Fruit fly (Drosophila melanogaster) whole organism, prepupa: ENCODE data around the gene CG18294.
A peak's percentile ranks its signal among the peaks of the same experiment; 100 is the strongest.

Experiments used
- Blimp-1 ChIP-seq: fragments of 200-800 bp; sonication (Bioruptor generic); optimal IDR thresholded peaks from 3 replicates; lab custom pipeline; 2017; ENCODE audit warnings: missing biosample characterization, missing genetic modification characterization, mild to moderate bottlenecking, moderate library complexity, missing genetic modification reagents
- CG10631 ChIP-seq: fragments of 200-800 bp; sonication (Bioruptor generic); optimal IDR thresholded peaks from 2 replicates; lab custom pipeline; 2016; ENCODE audit warnings: missing biosample characterization, missing genetic modification characterization
- CG10669 ChIP-seq: fragments of 200-800 bp; sonication (Bioruptor generic); optimal IDR thresholded peaks from 3 replicates; lab custom pipeline; 2018; ENCODE audit warnings: missing biosample characterization, mild to moderate bottlenecking, missing genetic modification characterization, moderate library complexity
- CG11294 ChIP-seq: fragments of 200-800 bp; sonication (Bioruptor generic); IDR thresholded peaks from 2 replicates; pipeline ENCODE4 v1.3.6; 2022; ENCODE audit warnings: missing biosample characterization, missing genetic modification characterization
- CG11762 ChIP-seq: fragments of 200-800 bp; sonication (Bioruptor generic); optimal IDR thresholded peaks from 3 replicates; lab custom pipeline; 2016; ENCODE audit warnings: missing biosample characterization, missing genetic modification characterization; ENCODE audit not compliant: insufficient read depth
- CG11902 ChIP-seq: fragments of 200-800 bp; sonication (Bioruptor generic); optimal IDR thresholded peaks from 3 replicates; lab custom pipeline; 2016; ENCODE audit warnings: missing biosample characterization, missing genetic modification characterization
- CG16779 ChIP-seq: fragments of 200-800 bp; sonication (Bioruptor generic); optimal IDR thresholded peaks from 3 replicates; lab custom pipeline; 2017; ENCODE audit warnings: missing biosample characterization, mild to moderate bottlenecking, missing genetic modification characterization
- CG3032 ChIP-seq: fragments of 200-800 bp; optimal IDR thresholded peaks from 2 replicates; lab custom pipeline; 2019; ENCODE audit warnings: missing biosample characterization, mild to moderate bottlenecking, missing genetic modification characterization, moderate library complexity
- CG31627 ChIP-seq: fragments of 200-800 bp; sonication (Bioruptor generic); optimal IDR thresholded peaks from 3 replicates; lab custom pipeline; 2016; ENCODE audit warnings: missing biosample characterization, missing genetic modification characterization
- CG34406 ChIP-seq: fragments of 200-800 bp; sonication (Bioruptor generic); optimal IDR thresholded peaks from 3 replicates; lab custom pipeline; 2016; ENCODE audit warnings: missing biosample characterization, missing genetic modification characterization
- CG4318 ChIP-seq: fragments of 200-800 bp; sonication (Bioruptor generic); optimal IDR thresholded peaks from 3 replicates; lab custom pipeline; 2017; ENCODE audit warnings: missing biosample characterization, mild to moderate bottlenecking, missing genetic modification characterization
- CG6163 ChIP-seq: fragments of 200-800 bp; sonication (Bioruptor generic); IDR thresholded peaks from 3 replicates; pipeline ENCODE4 v1.3.6; 2022; ENCODE audit warnings: missing biosample characterization, missing genetic modification characterization
- CG6808 ChIP-seq: fragments of 200-800 bp; sonication (Bioruptor generic); optimal IDR thresholded peaks from 3 replicates; lab custom pipeline; 2017; ENCODE audit warnings: missing biosample characterization, missing genetic modification characterization, mild to moderate bottlenecking, moderate library complexity, missing genetic modification reagents
- CG6854 ChIP-seq: fragments of 200-800 bp; sonication (Bioruptor generic); optimal IDR thresholded peaks from 2 replicates; lab custom pipeline; 2017; ENCODE audit warnings: missing biosample characterization, mild to moderate bottlenecking, missing genetic modification characterization
- CG8119 ChIP-seq: fragments of 200-800 bp; sonication (Bioruptor generic); IDR thresholded peaks from 3 replicates; pipeline ENCODE4 v1.3.6; 2022; ENCODE audit warnings: missing biosample characterization, missing genetic modification characterization
- CG8319 ChIP-seq: fragments of 200-800 bp; sonication (Bioruptor generic); optimal IDR thresholded peaks from 3 replicates; lab custom pipeline; 2016; ENCODE audit warnings: missing biosample characterization, missing genetic modification characterization
- Eip75B ChIP-seq: fragments of 200-800 bp; sonication (Bioruptor generic); optimal IDR thresholded peaks from 3 replicates; lab custom pipeline; 2016; ENCODE audit warnings: missing biosample characterization, missing genetic modification characterization
- Eip78C ChIP-seq: fragments of 200-800 bp; sonication (Bioruptor generic); peaks from one replicate; lab custom pipeline; 2016; ENCODE audit warnings: missing biosample characterization, missing genetic modification characterization
- Eip93F ChIP-seq: fragments of 200-800 bp; sonication (Bioruptor generic); optimal IDR thresholded peaks from 2 replicates; lab custom pipeline; 2016; ENCODE audit warnings: missing biosample characterization, mild to moderate bottlenecking, missing genetic modification characterization
- Ets21C ChIP-seq: fragments of 200-800 bp; sonication (Bioruptor generic); optimal IDR thresholded peaks from 3 replicates; lab custom pipeline; 2016; ENCODE audit warnings: missing biosample characterization, missing genetic modification characterization
- Ets96B ChIP-seq: fragments of 200-800 bp; optimal IDR thresholded peaks from 2 replicates; lab custom pipeline; 2019; ENCODE audit warnings: missing biosample characterization, mild to moderate bottlenecking, missing genetic modification characterization, moderate library complexity
- Gug ChIP-seq: fragments of 200-800 bp; sonication (Bioruptor generic); IDR thresholded peaks from 2 replicates; pipeline ENCODE4 v1.3.6; 2022; ENCODE audit warnings: missing biosample characterization, missing genetic modification characterization
- Hr38 ChIP-seq: sonication (Bioruptor generic); optimal IDR thresholded peaks from 2 replicates; lab custom pipeline; 2016; ENCODE audit warnings: missing biosample characterization, missing genetic modification characterization
- Hr4 ChIP-seq: fragments of 200-800 bp; sonication (Bioruptor generic); optimal IDR thresholded peaks from 3 replicates; lab custom pipeline; 2016; ENCODE audit warnings: missing biosample characterization, missing genetic modification characterization
- Lpt ChIP-seq: fragments of 200-800 bp; sonication (Bioruptor generic); optimal IDR thresholded peaks from 3 replicates; lab custom pipeline; 2016; ENCODE audit warnings: missing biosample characterization, missing genetic modification characterization
- Met ChIP-seq: fragments of 200-800 bp; sonication (Bioruptor generic); optimal IDR thresholded peaks from 3 replicates; lab custom pipeline; 2016; ENCODE audit warnings: missing biosample characterization, missing genetic modification characterization
- OdsH ChIP-seq: fragments of 200-800 bp; sonication (Bioruptor generic); optimal IDR thresholded peaks from 3 replicates; lab custom pipeline; 2016; ENCODE audit warnings: missing biosample characterization, missing genetic modification characterization
- Smox ChIP-seq: fragments of 200-800 bp; sonication (Bioruptor generic); optimal IDR thresholded peaks from 3 replicates; lab custom pipeline; 2016; ENCODE audit warnings: missing biosample characterization, missing genetic modification characterization
- Sox102F ChIP-seq: fragments of 200-800 bp; sonication (Bioruptor generic); optimal IDR thresholded peaks from 2 replicates; lab custom pipeline; 2016; ENCODE audit warnings: missing biosample characterization, mild to moderate bottlenecking, missing genetic modification characterization
- Sox14 ChIP-seq: fragments of 200-800 bp; sonication (Bioruptor generic); optimal IDR thresholded peaks from 3 replicates; lab custom pipeline; 2016; ENCODE audit warnings: missing biosample characterization, missing genetic modification characterization
- Sox15 ChIP-seq: fragments of 200-800 bp; sonication (Bioruptor generic); optimal IDR thresholded peaks from 3 replicates; lab custom pipeline; 2016; ENCODE audit warnings: missing biosample characterization, missing genetic modification characterization
- achi ChIP-seq: fragments of 200-800 bp; sonication (Bioruptor generic); optimal IDR thresholded peaks from 3 replicates; lab custom pipeline; 2016; ENCODE audit warnings: missing biosample characterization, missing genetic modification characterization
- dac ChIP-seq: fragments of 200-800 bp; sonication (Bioruptor generic); optimal IDR thresholded peaks from 2 replicates; lab custom pipeline; 2017; ENCODE audit warnings: missing biosample characterization, mild to moderate bottlenecking, missing genetic modification characterization
- dsx ChIP-seq: fragments of 200-800 bp; optimal IDR thresholded peaks from 3 replicates; lab custom pipeline; 2019; ENCODE audit warnings: missing biosample characterization, mild to moderate bottlenecking, missing genetic modification characterization, moderate library complexity; ENCODE audit not compliant: poor library complexity, severe bottlenecking
- fd85E ChIP-seq: fragments of 200-800 bp; sonication (Bioruptor generic); optimal IDR thresholded peaks from 3 replicates; lab custom pipeline; 2016; ENCODE audit warnings: missing biosample characterization, missing genetic modification characterization
- fkh ChIP-seq: fragments of 200-800 bp; sonication (Bioruptor generic); optimal IDR thresholded peaks from 3 replicates; lab custom pipeline; 2017; ENCODE audit warnings: missing biosample characterization, mild to moderate bottlenecking, missing genetic modification characterization, moderate library complexity
- net ChIP-seq: fragments of 200-800 bp; sonication (Bioruptor generic); optimal IDR thresholded peaks from 3 replicates; lab custom pipeline; 2016; ENCODE audit warnings: missing biosample characterization, missing genetic modification characterization
- pdm3 ChIP-seq: fragments of 200-800 bp; sonication (Bioruptor generic); optimal IDR thresholded peaks from 3 replicates; lab custom pipeline; 2016; ENCODE audit warnings: missing biosample characterization, missing genetic modification characterization
- spab ChIP-seq: fragments of 200-800 bp; sonication (Bioruptor generic); optimal IDR thresholded peaks from 2 replicates; lab custom pipeline; 2017; ENCODE audit warnings: missing biosample characterization, mild to moderate bottlenecking, missing genetic modification characterization, missing genetic modification reagents
- svp ChIP-seq: fragments of 200-800 bp; sonication (Bioruptor generic); peaks from one replicate; lab custom pipeline; 2016; ENCODE audit warnings: missing biosample characterization, missing genetic modification characterization
- topi ChIP-seq: fragments of 200-800 bp; sonication (Bioruptor generic); optimal IDR thresholded peaks from 3 replicates; lab custom pipeline; 2016; ENCODE audit warnings: missing biosample characterization, missing genetic modification characterization
- vri ChIP-seq: fragments of 200-800 bp; sonication (Bioruptor generic); optimal IDR thresholded peaks from 3 replicates; lab custom pipeline; 2016; ENCODE audit warnings: missing biosample characterization, mild to moderate bottlenecking, missing genetic modification characterization

CG18294 gene

dm6 chr3L:19516547-19516946, 41.2 kb upstream of the CG18294 start (continued):
- no peak for TF ChIP-seq Blimp-1 (GFP tag; lab: Kevin White, UChicago)
- TF ChIP-seq Ets96B (tag; lab: Kevin White, UChicago), result no peak
- no peak for TF ChIP-seq Sox14 (GFP tag; lab: Kevin White, UChicago)
- no peak for TF ChIP-seq Hr38
- TF ChIP-seq CG10669, result peak; percentile 34
- no peak for TF ChIP-seq fkh
- peak; percentile 27 for TF ChIP-seq Ets21C (GFP tag; lab: Kevin White, UChicago)
- peak; percentile 36 for TF ChIP-seq Met (GFP tag; lab: Kevin White, UChicago)
- no peak for TF ChIP-seq CG6854 (GFP tag; lab: Kevin White, UChicago)
- peak; percentile 60 for TF ChIP-seq pdm3
- peak; percentile 33 for TF ChIP-seq CG34406 (GFP tag; lab: Kevin White, UChicago)
- TF ChIP-seq CG6163 (GFP tag; lab: Robert Waterston, UW), result peak; percentile 85
- peak; percentile 10 for TF ChIP-seq Hr4 (GFP tag; lab: Kevin White, UChicago)
- no peak for TF ChIP-seq fd85E (GFP tag; lab: Kevin White, UChicago)
- peak; percentile 60 for TF ChIP-seq topi
- TF ChIP-seq Eip78C (GFP tag; lab: Kevin White, UChicago), result peak; percentile 79
- TF ChIP-seq, all 60 proteins: peak for 30

dm6 chr3L:19512672-19513071, 37.3 kb upstream of the CG18294 start:
- TF ChIP-seq svp (peak; percentile 22), spab (GFP tag; lab: Kevin White, UChicago) (no peak)
- TF ChIP-seq, all 60 proteins: peak for 1

- TF ChIP-seq Sox102F (GFP tag; lab: Kevin White, UChicago), result no peak
- peak; percentile 78 for TF ChIP-seq fkh
- TF ChIP-seq CG11294 (GFP tag; lab: Robert Waterston, UW), result no peak
- no peak for TF ChIP-seq Gug (GFP tag; lab: Robert Waterston, UW)
- no peak for TF ChIP-seq dsx (GFP tag; lab: Kevin White, UChicago)
- no peak for TF ChIP-seq Lpt (GFP tag; lab: Kevin White, UChicago)
- TF ChIP-seq net, result no peak
- TF ChIP-seq CG10669, result no peak
- TF ChIP-seq vri, result peak; percentile 15
- TF ChIP-seq CG11902 (GFP tag; lab: Kevin White, UChicago), result no peak
- no peak for TF ChIP-seq Hr38
- no peak for TF ChIP-seq CG8119
- no peak for TF ChIP-seq CG6854 (GFP tag; lab: Kevin White, UChicago)
- no peak for TF ChIP-seq dac (GFP tag; lab: Kevin White, UChicago)
- TF ChIP-seq achi (GFP tag; lab: Kevin White, UChicago), result no peak
- no peak for TF ChIP-seq Smox (GFP tag; lab: Kevin White, UChicago)
- TF ChIP-seq fd85E (GFP tag; lab: Kevin White, UChicago), result no peak
- no peak for TF ChIP-seq CG4318 (GFP tag; lab: Kevin White, UChicago)
- no peak for TF ChIP-seq CG16779
- peak; percentile 38 for TF ChIP-seq Eip78C (GFP tag; lab: Kevin White, UChicago)
- no peak for TF ChIP-seq CG11762
- TF ChIP-seq CG10631 (GFP tag; lab: Kevin White, UChicago), result no peak
- TF ChIP-seq CG3032 (tag; lab: Kevin White, UChicago), result no peak
- TF ChIP-seq, all 60 proteins: peak for 3
These were observed 29.3 kb upstream of the CG18294 start for dm6 chr3L:19504719-19505118.

- no peak for TF ChIP-seq OdsH (GFP tag; lab: Kevin White, UChicago)
- no peak for TF ChIP-seq CG8319 (GFP tag; lab: Kevin White, UChicago)
- no peak for TF ChIP-seq CG31627
- TF ChIP-seq CG4318 (GFP tag; lab: Kevin White, UChicago), result no peak
- no peak for TF ChIP-seq vri
- no peak for TF ChIP-seq Ets96B (tag; lab: Kevin White, UChicago)
- no peak for TF ChIP-seq CG6808 (GFP tag; lab: Kevin White, UChicago)
- TF ChIP-seq Eip75B (GFP tag; lab: Kevin White, UChicago), result no peak
- TF ChIP-seq CG10669, result no peak
- no peak for TF ChIP-seq Sox15 (GFP tag; lab: Kevin White, UChicago)
- TF ChIP-seq CG16779, result no peak
- no peak for TF ChIP-seq pdm3
- TF ChIP-seq Eip93F (GFP tag; lab: Kevin White, UChicago), result no peak
- no peak for TF ChIP-seq Met (GFP tag; lab: Kevin White, UChicago)
These were observed 28.4 kb upstream of the CG18294 start, which contains the start of gene CG9452 for dm6 chr3L:19503770-19504169. CG9452 (minus strand) TSS chr3L:19503870.
